Worm (Caenorhabditis elegans): ENCODE data around the gene C03G6.17.

DNA sequence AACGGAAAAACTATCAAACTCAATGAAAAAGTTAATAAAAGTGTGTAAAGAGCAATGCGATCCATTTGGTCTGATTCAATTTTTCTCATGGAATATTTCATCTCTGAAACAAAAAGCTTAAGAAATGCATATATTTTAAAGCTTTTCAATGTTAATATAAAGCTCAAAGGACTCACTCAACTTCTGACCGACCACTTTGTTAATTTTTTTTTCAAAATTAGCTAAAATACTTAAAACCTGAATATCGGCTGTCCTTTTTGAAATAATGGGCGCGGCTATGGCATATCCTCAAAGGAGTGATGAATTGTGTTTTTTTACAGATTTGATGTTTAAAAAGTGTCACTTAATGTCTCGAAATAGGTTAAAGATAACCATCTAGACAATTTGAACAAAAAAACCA lies 8.9 kb upstream of the C03G6.17 start, which contains the start of gene C02H6.1:
- TF ChIP-seq tbp1 (GFP tag; optimal IDR thresholded peaks at IDR 0.05) (no peak), xnd-1 (tag; optimal IDR thresholded peaks at IDR 0.05) (no peak), F49E8.2 (tag; optimal IDR thresholded peaks at IDR 0.05; ENCODE audit: insufficient read depth) (no peak)

Measured in whole organism, young adult.